Worm (Caenorhabditis elegans): ENCODE data around the gene fbl-1.
A peak's percentile ranks its signal among the peaks of the same experiment; 100 is the strongest.

- TF ChIP-seq C38D4.7 (GFP tag; optimal IDR thresholded peaks at IDR 0.05) = no peak
- no peak for TF ChIP-seq gmeb-2 (tag; optimal IDR thresholded peaks at IDR 0.05)
- TF ChIP-seq nfya-1 (tag; optimal IDR thresholded peaks at IDR 0.05) = peak; percentile 69
- no peak for TF ChIP-seq rnt-1 (tag; optimal IDR thresholded peaks at IDR 0.05)
- no peak for TF ChIP-seq ttx-3 (tag; optimal IDR thresholded peaks at IDR 0.05)
- TF ChIP-seq fkh-6 (tag; optimal IDR thresholded peaks at IDR 0.05) = no peak
- TF ChIP-seq unc-86 (tag; optimal IDR thresholded peaks at IDR 0.05) = no peak
- no peak for TF ChIP-seq ceh-6 (GFP tag; optimal IDR thresholded peaks at IDR 0.05)
- TF ChIP-seq dve-1 (tag; optimal IDR thresholded peaks at IDR 0.05) = no peak
- TF ChIP-seq nhr-11 (tag; optimal IDR thresholded peaks at IDR 0.05) = no peak
- TF ChIP-seq pat-9 (tag; optimal IDR thresholded peaks at IDR 0.05) = no peak
- TF ChIP-seq zip-5 (tag; optimal IDR thresholded peaks at IDR 0.05) = no peak
- no peak for TF ChIP-seq hlh-13 (GFP tag; optimal IDR thresholded peaks at IDR 0.05)
- no peak for TF ChIP-seq elt-2 (tag; optimal IDR thresholded peaks at IDR 0.05)
These were observed 29.4 kb upstream of the fbl-1 start for ce11 chrIV:9511221-9511638.

All from whole organism, late embryonic.